Fruit fly (Drosophila melanogaster) whole organism, embryonic: Measurements from ENCODE around the gene Jon99Ci.

Experiments
- Ada2b ChIP-seq: fragments of 200-800 bp; sonication (Bioruptor generic); IDR thresholded peaks from 2 replicates; pipeline ENCODE4 v1.3.6; 2022; ENCODE audit warnings: missing biosample characterization, missing genetic modification characterization
- Aef1 ChIP-seq: fragments of 200-800 bp; sonication (Bioruptor generic); IDR thresholded peaks from 3 replicates; pipeline ENCODE4 v1.3.6; 2022; ENCODE audit warnings: missing biosample characterization, missing genetic modification characterization
- BEAF-32 ChIP-seq: fragments of 200-800 bp; sonication (Bioruptor generic); optimal IDR thresholded peaks from 3 replicates; lab custom pipeline; 2017; ENCODE audit warnings: missing biosample characterization, missing genetic modification characterization, mild to moderate bottlenecking, moderate library complexity, missing genetic modification reagents
- Bteb2 ChIP-seq: fragments of 200-800 bp; sonication (Bioruptor generic); optimal IDR thresholded peaks from 2 replicates; lab custom pipeline; 2016; ENCODE audit warnings: missing biosample characterization, missing genetic modification characterization
- CG10959 ChIP-seq: fragments of 200-800 bp; sonication (Bioruptor generic); IDR thresholded peaks from 2 replicates; pipeline ENCODE4 v1.3.6; 2022; ENCODE audit warnings: missing biosample characterization, missing genetic modification characterization
- CG11723 ChIP-seq: fragments of 200-800 bp; sonication (Bioruptor generic); optimal IDR thresholded peaks from 2 replicates; lab custom pipeline; 2017; ENCODE audit warnings: missing biosample characterization, mild to moderate bottlenecking, missing genetic modification characterization
- CG14965 ChIP-seq: fragments of 200-800 bp; sonication (Bioruptor generic); optimal IDR thresholded peaks from 2 replicates; lab custom pipeline; 2016; ENCODE audit warnings: missing biosample characterization, missing genetic modification characterization, borderline replicate concordance
- CG1647 ChIP-seq: fragments of 200-800 bp; sonication (Bioruptor generic); optimal IDR thresholded peaks from 3 replicates; lab custom pipeline; 2016; ENCODE audit warnings: missing biosample characterization, missing genetic modification characterization
- CG17361 ChIP-seq: fragments of 200-800 bp; sonication (Bioruptor generic); IDR thresholded peaks from 3 replicates; pipeline ENCODE4 v1.3.6; 2022; ENCODE audit warnings: missing biosample characterization, missing genetic modification characterization
- CG18262 ChIP-seq: fragments of 200-800 bp; optimal IDR thresholded peaks from 3 replicates; lab custom pipeline; 2019; ENCODE audit warnings: missing biosample characterization, mild to moderate bottlenecking, missing genetic modification characterization, moderate library complexity
- CG18764 ChIP-seq: fragments of 200-800 bp; sonication (Bioruptor generic); optimal IDR thresholded peaks from 3 replicates; lab custom pipeline; 2016; ENCODE audit warnings: missing biosample characterization, missing genetic modification characterization
- CG30020 ChIP-seq: fragments of 200-800 bp; optimal IDR thresholded peaks from 2 replicates; lab custom pipeline; 2019; ENCODE audit warnings: missing biosample characterization, mild to moderate bottlenecking, missing genetic modification characterization, moderate library complexity
- CG3838 ChIP-seq: fragments of 200-800 bp; sonication (Bioruptor generic); optimal IDR thresholded peaks from 3 replicates; lab custom pipeline; 2016; ENCODE audit warnings: missing biosample characterization, missing genetic modification characterization
- CG6683 ChIP-seq: fragments of 200-800 bp; sonication (Bioruptor generic); optimal IDR thresholded peaks from 2 replicates; lab custom pipeline; 2017; ENCODE audit warnings: missing biosample characterization, mild to moderate bottlenecking, missing genetic modification characterization, missing genetic modification reagents
- CG6791 ChIP-seq: fragments of 200-800 bp; sonication (Bioruptor generic); IDR thresholded peaks from 3 replicates; pipeline ENCODE4 v1.3.6; 2022; ENCODE audit warnings: missing biosample characterization, missing genetic modification characterization; ENCODE audit not compliant: partially characterized antibody
- CG7839 ChIP-seq: fragments of 200-800 bp; sonication (Bioruptor generic); optimal IDR thresholded peaks from 3 replicates; lab custom pipeline; 2018; ENCODE audit warnings: missing biosample characterization, mild to moderate bottlenecking, missing genetic modification characterization, moderate library complexity
- CTCF ChIP-seq: fragments of 200-800 bp; sonication (Bioruptor generic); optimal IDR thresholded peaks from 2 replicates; lab custom pipeline; 2017; ENCODE audit warnings: missing biosample characterization, mild to moderate bottlenecking, missing genetic modification characterization, moderate library complexity
- Dref ChIP-seq: fragments of 200-800 bp; sonication (Bioruptor generic); IDR thresholded peaks from 2 replicates; pipeline ENCODE4 v1.3.6; 2022; ENCODE audit warnings: missing biosample characterization, missing genetic modification characterization
- Gug ChIP-seq: fragments of 200-800 bp; sonication (Bioruptor generic); IDR thresholded peaks from 4 replicates; pipeline ENCODE4 v1.3.6; 2022; ENCODE audit warnings: missing biosample characterization, missing genetic modification characterization
- Hmr ChIP-seq: fragments of 200-800 bp; sonication (Bioruptor generic); optimal IDR thresholded peaks from 3 replicates; lab custom pipeline; 2017; ENCODE audit warnings: mild to moderate bottlenecking, missing biosample characterization, missing genetic modification reagents, missing genetic modification characterization
- Hr39 ChIP-seq: fragments of >200 bp; optimal IDR thresholded peaks from 2 replicates; lab custom pipeline; 2017
- MBD-R2 ChIP-seq: fragments of 200-800 bp; sonication (Bioruptor generic); IDR thresholded peaks from 2 replicates; pipeline ENCODE4 v1.3.6; 2022; ENCODE audit warnings: missing biosample characterization, missing genetic modification characterization
- MESR4 ChIP-seq: fragments of 200-800 bp; sonication (Bioruptor generic); optimal IDR thresholded peaks from 2 replicates; lab custom pipeline; 2018; ENCODE audit warnings: missing biosample characterization, mild to moderate bottlenecking, missing genetic modification characterization, moderate library complexity
- MTF-1 ChIP-seq: fragments of 200-800 bp; sonication (Bioruptor generic); optimal IDR thresholded peaks from 2 replicates; lab custom pipeline; 2018; ENCODE audit warnings: missing biosample characterization, mild to moderate bottlenecking, missing genetic modification characterization, borderline replicate concordance
- Oaz ChIP-seq: fragments of 200-800 bp; sonication (Bioruptor generic); IDR thresholded peaks from 2 replicates; pipeline ENCODE4 v1.3.6; 2022; ENCODE audit warnings: missing biosample characterization, missing genetic modification characterization
- Opbp ChIP-seq: fragments of 200-800 bp; sonication (Bioruptor generic); IDR thresholded peaks from 3 replicates; pipeline ENCODE4 v1.3.6; 2022; ENCODE audit warnings: missing biosample characterization, missing genetic modification characterization; ENCODE audit not compliant: partially characterized antibody
- ac ChIP-seq: fragments of 200-800 bp; sonication (Bioruptor generic); optimal IDR thresholded peaks from 3 replicates; lab custom pipeline; 2017; ENCODE audit warnings: missing biosample characterization, mild to moderate bottlenecking, missing genetic modification characterization
- ato ChIP-seq: fragments of 200-800 bp; sonication (Bioruptor generic); IDR thresholded peaks from 2 replicates; pipeline ENCODE4 v1.3.6; 2022; ENCODE audit warnings: missing biosample characterization, missing genetic modification characterization; ENCODE audit not compliant: partially characterized antibody
- cad ChIP-seq: fragments of >200 bp; optimal IDR thresholded peaks from 2 replicates; lab custom pipeline; 2017; ENCODE audit warnings: missing biosample characterization, missing genetic modification characterization
- ci ChIP-seq: fragments of 200-800 bp; sonication (Bioruptor generic); IDR thresholded peaks from 3 replicates; pipeline ENCODE4 v1.3.6; 2022; ENCODE audit warnings: missing biosample characterization, missing genetic modification characterization
- corto ChIP-seq: fragments of 200-800 bp; sonication (Bioruptor generic); optimal IDR thresholded peaks from 2 replicates; lab custom pipeline; 2016; ENCODE audit warnings: missing biosample characterization, mild to moderate bottlenecking, missing genetic modification characterization, moderate library complexity
- da ChIP-seq: fragments of 200-800 bp; sonication (Bioruptor generic); optimal IDR thresholded peaks from 2 replicates; lab custom pipeline; 2016; ENCODE audit warnings: missing biosample characterization, missing genetic modification characterization
- dan ChIP-seq: fragments of 200-800 bp; sonication (Bioruptor generic); IDR thresholded peaks from 2 replicates; pipeline ENCODE4 v1.3.6; 2022; ENCODE audit warnings: missing biosample characterization, missing genetic modification characterization
- danr ChIP-seq: fragments of 200-800 bp; sonication (Bioruptor generic); IDR thresholded peaks from 2 replicates; pipeline ENCODE4 v1.3.6; 2022; ENCODE audit warnings: missing biosample characterization, missing genetic modification characterization
- emc ChIP-seq: fragments of 200-800 bp; sonication (Bioruptor generic); optimal IDR thresholded peaks from 2 replicates; lab custom pipeline; 2016; ENCODE audit warnings: missing biosample characterization, missing genetic modification characterization
- gfzf ChIP-seq: fragments of 200-800 bp; sonication (Bioruptor generic); optimal IDR thresholded peaks from 2 replicates; lab custom pipeline; 2016; ENCODE audit warnings: missing biosample characterization, mild to moderate bottlenecking, missing genetic modification characterization, moderate library complexity
- ham ChIP-seq: fragments of 200-800 bp; sonication (Bioruptor generic); IDR thresholded peaks from 2 replicates; pipeline ENCODE4 v1.3.6; 2022; ENCODE audit warnings: missing biosample characterization, missing genetic modification characterization
- lilli ChIP-seq: fragments of 200-800 bp; sonication (Bioruptor generic); optimal IDR thresholded peaks from 3 replicates; lab custom pipeline; 2016; ENCODE audit warnings: missing biosample characterization, missing genetic modification characterization
- mirr ChIP-seq: fragments of 200-800 bp; sonication (Bioruptor generic); optimal IDR thresholded peaks from 3 replicates; lab custom pipeline; 2018; ENCODE audit warnings: missing biosample characterization, mild to moderate bottlenecking, missing genetic modification characterization
- mld ChIP-seq: fragments of 200-800 bp; sonication (Bioruptor generic); IDR thresholded peaks from 3 replicates; pipeline ENCODE4 v1.3.6; 2022; ENCODE audit warnings: missing biosample characterization, missing genetic modification characterization; ENCODE audit not compliant: partially characterized antibody
- nmo ChIP-seq: fragments of 200-800 bp; sonication (Bioruptor generic); optimal IDR thresholded peaks from 2 replicates; lab custom pipeline; 2018; ENCODE audit warnings: missing biosample characterization, mild to moderate bottlenecking, missing genetic modification characterization, moderate library complexity
- pb ChIP-seq: fragments of 200-800 bp; sonication (Bioruptor generic); optimal IDR thresholded peaks from 3 replicates; lab custom pipeline; 2016; ENCODE audit warnings: missing biosample characterization, missing genetic modification characterization
- pfk ChIP-seq: fragments of 200-800 bp; sonication (Bioruptor generic); optimal IDR thresholded peaks from 2 replicates; lab custom pipeline; 2018; ENCODE audit warnings: missing biosample characterization, mild to moderate bottlenecking, missing genetic modification characterization, moderate library complexity
- ranshi ChIP-seq: fragments of 200-800 bp; sonication (Bioruptor generic); IDR thresholded peaks from 2 replicates; pipeline ENCODE4 v1.3.6; 2022; ENCODE audit warnings: missing biosample characterization, missing genetic modification characterization
- salm ChIP-seq: fragments of 200-800 bp; sonication (Bioruptor generic); optimal IDR thresholded peaks from 2 replicates; lab custom pipeline; 2018; ENCODE audit warnings: missing biosample characterization, mild to moderate bottlenecking, missing genetic modification characterization
- schlank ChIP-seq: fragments of 200-800 bp; sonication (Bioruptor generic); optimal IDR thresholded peaks from 2 replicates; lab custom pipeline; 2018; ENCODE audit warnings: missing biosample characterization, mild to moderate bottlenecking, missing genetic modification characterization
- sim ChIP-seq: fragments of 200-800 bp; sonication (Bioruptor generic); IDR thresholded peaks from 2 replicates; pipeline ENCODE4 v1.3.6; 2022; ENCODE audit warnings: missing biosample characterization, missing genetic modification characterization
- sna ChIP-seq: fragments of 200-800 bp; sonication (Bioruptor generic); IDR thresholded peaks from 2 replicates; pipeline ENCODE4 v1.3.6; 2022; ENCODE audit warnings: missing biosample characterization, missing genetic modification characterization; ENCODE audit not compliant: partially characterized antibody
- tap ChIP-seq: fragments of 200-800 bp; optimal IDR thresholded peaks from 3 replicates; lab custom pipeline; 2019; ENCODE audit warnings: missing biosample characterization, mild to moderate bottlenecking, missing genetic modification characterization, moderate library complexity
- toy ChIP-seq: fragments of 200-800 bp; sonication (Bioruptor generic); IDR thresholded peaks from 2 replicates; pipeline ENCODE4 v1.3.6; 2022; ENCODE audit warnings: missing biosample characterization, missing genetic modification characterization
- twi ChIP-seq: fragments of 200-800 bp; optimal IDR thresholded peaks from 2 replicates; lab custom pipeline; 2019; ENCODE audit warnings: missing biosample characterization, mild to moderate bottlenecking, missing genetic modification characterization, moderate library complexity

Gene Jon99Ci

dm6 chr3R:29935756-29936155, 9.8 kb upstream of the Jon99Ci start, which contains the start of the genes eIF2Balpha and Vps13B (continued):
- TF ChIP-seq ato (GFP tag; lab: Robert Waterston, UW) = peak; percentile 87
- TF ChIP-seq CG10959 = 0 out of 2 replicates have a peak, but pooled peaks have one; percentile 6
- TF ChIP-seq sna (GFP tag; lab: Robert Waterston, UW) = peak; percentile 81
- TF ChIP-seq CG6683 (GFP tag; lab: Kevin White, UChicago) = no peak
- no peak for TF ChIP-seq Ada2b (GFP tag; lab: Robert Waterston, UW)
- TF ChIP-seq corto (GFP tag; lab: Kevin White, UChicago) = no peak
- TF ChIP-seq CG1647 = no peak
- no peak for TF ChIP-seq cad
- TF ChIP-seq CG17361 (GFP tag; lab: Robert Waterston, UW) = no peak
- no peak for TF ChIP-seq tap (tag; lab: Kevin White, UChicago)
- no peak for TF ChIP-seq ham (GFP tag; lab: Robert Waterston, UW)
- TF ChIP-seq MESR4 (GFP tag; lab: Kevin White, UChicago) = peak; percentile 35
- no peak for TF ChIP-seq salm (tag; lab: Kevin White, UChicago)
- peak; percentile 99 for TF ChIP-seq CG6791 (GFP tag; lab: Robert Waterston, UW)

- TF ChIP-seq Dref (GFP tag; lab: Robert Waterston, UW) = peak; percentile 40
- no peak for TF ChIP-seq CG18764 (GFP tag; lab: Kevin White, UChicago)
- TF ChIP-seq MTF-1 (GFP tag; lab: Kevin White, UChicago) = no peak
- TF ChIP-seq MBD-R2 (GFP tag; lab: Robert Waterston, UW) = peak; percentile 83
- no peak for TF ChIP-seq ac
- no peak for TF ChIP-seq pfk (GFP tag; lab: Kevin White, UChicago)
- no peak for TF ChIP-seq mld
- no peak for TF ChIP-seq ranshi (GFP tag; lab: Robert Waterston, UW)
- TF ChIP-seq Bteb2 (GFP tag; lab: Kevin White, UChicago) = no peak
- TF ChIP-seq CG18262 (tag; lab: Kevin White, UChicago) = no peak
- no peak for TF ChIP-seq twi (tag; lab: Kevin White, UChicago)
- TF ChIP-seq nmo (GFP tag; lab: Kevin White, UChicago) = peak; percentile 8
- TF ChIP-seq CG14965 (GFP tag; lab: Kevin White, UChicago) = no peak
- TF ChIP-seq CTCF (GFP tag; lab: Kevin White, UChicago) = no peak
- no peak for TF ChIP-seq Opbp (GFP tag; lab: Robert Waterston, UW)
- TF ChIP-seq da (GFP tag; lab: Kevin White, UChicago) = no peak
- TF ChIP-seq CG3838 = no peak
- no peak for TF ChIP-seq Hr39
- no peak for TF ChIP-seq Oaz (GFP tag; lab: Robert Waterston, UW)
- TF ChIP-seq Gug = no peak
- TF ChIP-seq CG11723 (GFP tag; lab: Kevin White, UChicago) = no peak
- no peak for TF ChIP-seq danr (GFP tag; lab: Robert Waterston, UW)
- no peak for TF ChIP-seq CG6683 (GFP tag; lab: Kevin White, UChicago)
- peak; percentile 28 for TF ChIP-seq MESR4 (GFP tag; lab: Kevin White, UChicago)
- TF ChIP-seq emc = no peak
- no peak for TF ChIP-seq Aef1 (GFP tag; lab: Robert Waterston, UW)
- TF ChIP-seq schlank (tag; lab: Kevin White, UChicago) = no peak
- TF ChIP-seq lilli (GFP tag; lab: Kevin White, UChicago) = no peak
- TF ChIP-seq toy (GFP tag; lab: Robert Waterston, UW) = no peak
- TF ChIP-seq sim (GFP tag; lab: Robert Waterston, UW) = no peak
- TF ChIP-seq CG1647 = no peak
- TF ChIP-seq pb (GFP tag; lab: Kevin White, UChicago) = no peak
- TF ChIP-seq BEAF-32 (GFP tag; lab: Kevin White, UChicago) = peak; percentile 22
- TF ChIP-seq Hmr (GFP tag; lab: Kevin White, UChicago) = no peak
- no peak for TF ChIP-seq mirr
- peak; percentile 49 for TF ChIP-seq CG30020 (tag; lab: Kevin White, UChicago)
- no peak for TF ChIP-seq ci (GFP tag; lab: Robert Waterston, UW)
- TF ChIP-seq gfzf (GFP tag; lab: Kevin White, UChicago) = peak; percentile 82
- TF ChIP-seq CG7839 (tag; lab: Kevin White, UChicago) = no peak
- no peak for TF ChIP-seq dan
Observed at dm6 chr3R:29933007-29933464, 7.0 kb upstream of the Jon99Ci start, which contains the start of the genes Cog7, CG42557 and CG42558. TSS of gene Cog7 (minus strand) at chr3R:29933057. TSS of gene CG42557 (plus strand) at chr3R:29933287. TSS of gene CG42558 (plus strand) at chr3R:29933287.
